Worm (Caenorhabditis elegans) whole organism, L4 larva: ENCODE results near the gene srx-47.

Source experiments
- F49E8.2 ChIP-seq: sonication (generic microtip); optimal IDR thresholded peaks from 2 replicates; lab custom pipeline; 2016; ENCODE audit warnings: missing compliant biosample characterization, mild to moderate bottlenecking, missing genetic modification characterization, borderline replicate concordance
- R02D3.7 ChIP-seq: fragments of 150-350 bp; sonication (generic microtip); optimal IDR thresholded peaks from 3 replicates; lab custom pipeline; 2014; ENCODE audit warnings: missing biosample characterization, missing genetic modification characterization
- aly-2 ChIP-seq: sonication (generic microtip); optimal IDR thresholded peaks from 2 replicates; lab custom pipeline; 2018; ENCODE audit warnings: missing biosample characterization, missing genetic modification characterization
- ama-1 ChIP-seq: fragments of 150-350 bp; optimal IDR thresholded peaks from 2 replicates; lab custom pipeline; 2014; ENCODE audit warnings: inconsistent platforms, mixed read lengths
- ceh-44 ChIP-seq: fragments of 200-800 bp; sonication (Bioruptor generic); IDR thresholded peaks from 2 replicates; pipeline ENCODE4 v1.3.6; 2022; ENCODE audit warnings: missing genetic modification reagents, missing genetic modification characterization, missing compliant biosample characterization
- fos-1 ChIP-seq: fragments of 150-350 bp; optimal IDR thresholded peaks from 2 replicates; lab custom pipeline; 2014; ENCODE audit warnings: missing biosample characterization, missing genetic modification characterization
- hif-1 ChIP-seq, 2 experiments: sonication (generic microtip); optimal IDR thresholded peaks; 2 replicates each; lab custom pipeline; 2016 to 2017; ENCODE audit warnings: missing compliant biosample characterization in 2 of 2, missing genetic modification characterization in 2 of 2, missing genetic modification reagents in 2 of 2, missing genotype in 2 of 2, mild to moderate bottlenecking in 1 of 2
- jun-1 ChIP-seq: fragments of 150-350 bp; optimal IDR thresholded peaks from 2 replicates; lab custom pipeline; 2014; ENCODE audit warnings: missing biosample characterization, missing genetic modification reagents, missing genetic modification characterization
- mep-1 ChIP-seq: fragments of 150-350 bp; sonication (generic microtip); optimal IDR thresholded peaks from 3 replicates; lab custom pipeline; 2014; ENCODE audit warnings: missing biosample characterization, missing genetic modification characterization
- nhr-10 ChIP-seq: fragments of 150-350 bp; optimal IDR thresholded peaks from 2 replicates; lab custom pipeline; 2014; ENCODE audit warnings: missing biosample characterization, missing genetic modification characterization
- nhr-41 ChIP-seq: fragments of 200-800 bp; sonication (Bioruptor generic); IDR thresholded peaks from 2 replicates; pipeline ENCODE4 v1.3.6; 2022; ENCODE audit warnings: missing genetic modification reagents, missing genetic modification characterization, missing compliant biosample characterization
- spr-1 ChIP-seq: sonication (generic microtip); optimal IDR thresholded peaks from 2 replicates; lab custom pipeline; 2016; ENCODE audit warnings: mild to moderate bottlenecking, missing genetic modification characterization, missing compliant biosample characterization
- tag-97 ChIP-seq: fragments of 200-800 bp; sonication (Bioruptor generic); IDR thresholded peaks from 2 replicates; pipeline ENCODE4 v1.3.6; 2022; ENCODE audit warnings: missing genetic modification characterization, missing compliant biosample characterization
- zag-1 ChIP-seq: fragments of 150-350 bp; optimal IDR thresholded peaks from 2 replicates; lab custom pipeline; 2014; ENCODE audit warnings: missing biosample characterization, missing genetic modification characterization

DNA sequence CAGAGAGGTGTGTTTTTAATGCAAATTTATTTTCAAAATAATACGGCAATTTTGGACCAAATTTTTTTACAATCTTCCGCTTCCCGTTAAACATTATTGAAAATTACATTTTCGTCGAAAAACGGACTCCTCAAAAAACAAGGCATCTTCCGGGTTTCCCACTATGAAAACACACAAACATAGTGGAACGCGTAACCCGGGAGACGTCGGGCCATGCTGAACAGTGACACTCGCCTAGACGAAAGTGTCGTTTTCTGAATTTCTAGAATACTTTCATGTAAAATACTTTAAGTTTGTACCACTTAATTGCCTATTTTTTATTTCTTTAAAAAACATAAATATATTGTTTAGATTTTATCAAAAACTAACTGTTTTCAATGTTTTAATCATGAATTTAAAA is 42.2 kb downstream of the srx-47 start:
- TF ChIP-seq ceh-44 (GFP tag; lab: Robert Waterston, UW) (no peak), jun-1 (no peak), fos-1 (tag; lab: Kevin White, UChicago) (no peak), mep-1 (tag; lab: Kevin White, UChicago) (no peak), zag-1 (no peak), ama-1 (lab: Kevin White, UChicago) (no peak), hif-1 (tag; optimal IDR thresholded peaks at IDR 0.05; lab: Kevin White, UChicago) (no peak), spr-1 (tag; lab: Kevin White, UChicago) (no peak), aly-2 (tag; lab: Kevin White, UChicago) (no peak), nhr-41 (GFP tag; lab: Robert Waterston, UW) (no peak), nhr-10 (tag; lab: Kevin White, UChicago) (no peak), R02D3.7 (tag; lab: Kevin White, UChicago) (no peak), tag-97 (no peak), F49E8.2 (no peak)
